Worm (Caenorhabditis elegans) whole organism, late embryonic: ENCODE measurements around the gene F19F10.1.

Source experiments
- ahr-1 ChIP-seq: sonication (generic microtip); optimal IDR thresholded peaks from 2 replicates; lab custom pipeline; 2016; ENCODE audit warnings: missing genetic modification characterization, missing compliant biosample characterization
- ceh-14 ChIP-seq: sonication (generic microtip); optimal IDR thresholded peaks from 2 replicates; lab custom pipeline; 2016; ENCODE audit warnings: missing genotype, missing genetic modification characterization, missing compliant biosample characterization
- ceh-9 ChIP-seq: sonication (generic microtip); optimal IDR thresholded peaks from 2 replicates; lab custom pipeline; 2016; ENCODE audit warnings: mild to moderate bottlenecking, missing genetic modification characterization, inconsistent platforms, missing compliant biosample characterization
- hlh-13 ChIP-seq: fragments of 200-800 bp; sonication (Bioruptor generic); optimal IDR thresholded peaks from 2 replicates; lab custom pipeline; 2018; ENCODE audit warnings: mild to moderate bottlenecking, missing genetic modification characterization, missing compliant biosample characterization
- nfya-1 ChIP-seq: sonication (generic microtip); optimal IDR thresholded peaks from 2 replicates; lab custom pipeline; 2017; ENCODE audit warnings: missing genetic modification characterization, mild to moderate bottlenecking, missing compliant biosample characterization, antibody characterized with exemption, moderate library complexity
- nhr-11 ChIP-seq: fragments of 150-350 bp; optimal IDR thresholded peaks from 2 replicates; lab custom pipeline; 2014; ENCODE audit warnings: missing biosample characterization, missing genetic modification characterization
- pha-4 ChIP-seq: fragments of 150-350 bp; optimal IDR thresholded peaks from 2 replicates; lab custom pipeline; 2018; ENCODE audit warnings: missing biosample characterization, missing genetic modification reagents, missing genetic modification characterization
- sox-4 ChIP-seq: sonication (generic microtip); optimal IDR thresholded peaks from 2 replicates; lab custom pipeline; 2017; ENCODE audit warnings: mild to moderate bottlenecking, missing genetic modification characterization, inconsistent platforms, missing compliant biosample characterization
- unc-55 ChIP-seq: sonication (generic microtip); optimal IDR thresholded peaks from 2 replicates; lab custom pipeline; 2017; ENCODE audit warnings: missing biosample characterization, missing genetic modification reagents, missing genetic modification characterization

DNA sequence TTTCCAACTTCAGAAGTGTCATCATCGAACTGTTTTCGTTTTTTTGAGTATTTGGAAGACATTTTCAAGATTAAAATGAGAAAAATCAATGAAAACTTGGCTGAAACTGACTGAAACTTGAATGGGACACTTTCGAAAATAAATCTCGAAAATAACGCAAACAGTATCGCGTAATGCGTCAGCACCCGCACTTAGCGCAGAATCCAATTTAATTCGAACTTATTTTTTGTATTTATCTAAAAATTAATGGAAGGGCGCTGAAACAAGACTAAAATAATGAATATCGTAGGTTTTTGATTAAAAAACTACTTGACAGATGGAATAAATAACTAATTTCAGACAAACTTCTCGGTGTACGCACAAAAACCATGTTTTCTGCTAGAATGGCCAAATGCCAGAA lies 12.5 kb downstream of the F19F10.1 start, which contains the start of the genes snu-66 and ints-9:
- TF ChIP-seq unc-55 (GFP tag; lab: Kevin White, UChicago) (no peak), hlh-13 (GFP tag; lab: Kevin White, UChicago) (no peak), ahr-1 (no peak), ceh-9 (tag; lab: Kevin White, UChicago) (no peak), pha-4 (tag; lab: Kevin White, UChicago) (no peak), ceh-14 (no peak), nfya-1 (tag; lab: Kevin White, UChicago) (no peak), nhr-11 (tag; lab: Kevin White, UChicago) (no peak), sox-4 (tag; lab: Kevin White, UChicago) (no peak)
